Worm (Caenorhabditis elegans): ENCODE results near the gene ttr-36.
A peak's percentile ranks its signal among the peaks of the same experiment; 100 is the strongest.

Gene ttr-36

DNA sequence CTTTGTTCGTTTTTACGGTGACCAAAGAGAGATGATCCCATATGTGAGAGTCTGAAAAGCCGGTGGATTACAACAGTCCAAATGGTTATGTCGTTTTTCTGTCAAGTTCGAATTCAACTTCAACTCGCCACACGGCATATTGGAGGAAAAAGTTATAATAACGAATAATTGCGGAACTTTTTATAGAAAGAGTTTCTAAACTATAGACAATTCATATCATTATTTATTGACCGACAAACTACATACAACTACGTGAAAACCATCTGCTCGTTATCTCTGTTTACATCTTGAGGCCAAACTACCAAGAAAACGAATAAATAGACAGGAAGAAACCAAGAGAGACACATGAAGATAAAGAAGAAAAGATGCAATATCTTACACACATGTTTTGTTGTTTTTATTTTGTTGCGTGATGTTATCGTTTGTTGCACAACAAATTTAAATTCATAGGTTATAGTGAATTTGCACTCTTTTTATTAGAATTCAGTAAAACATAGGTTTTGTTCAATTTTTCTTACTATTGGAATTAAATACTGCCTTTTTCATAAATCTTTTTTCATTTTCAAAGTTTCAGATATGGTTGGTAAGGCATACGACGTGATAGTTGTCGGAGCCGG lies 36.9 kb upstream of the ttr-36 start, which contains the start of the genes C15B12.4 and C15B12.8:
C15B12.4 (minus strand) TSS at position 51 of the 617 bp plus-strand sequence.
C15B12.8 (plus strand) TSS at position 567 of the 617 bp plus-strand sequence.
- TF ChIP-seq ceh-82 (tag; optimal IDR thresholded peaks at IDR 0.05) (no peak), unc-62 (GFP tag; optimal IDR thresholded peaks at IDR 0.05) (no peak), ceh-63 (GFP tag; optimal IDR thresholded peaks at IDR 0.05) (no peak), zag-1 (tag; optimal IDR thresholded peaks at IDR 0.05) (no peak), egl-27 (tag; optimal IDR thresholded peaks at IDR 0.05) (no peak), efl-1 (optimal IDR thresholded peaks at IDR 0.05) (no peak), efl-1 (GFP tag; optimal IDR thresholded peaks at IDR 0.05 in 1 of 2) (peak in 1 of 2 experiments; percentile 12), rnt-1 (tag; optimal IDR thresholded peaks at IDR 0.05) (no peak), elt-2 (tag; optimal IDR thresholded peaks at IDR 0.05) (no peak), ztf-11 (tag; optimal IDR thresholded peaks at IDR 0.05) (no peak), dsc-1 (tag; optimal IDR thresholded peaks at IDR 0.05) (peak; percentile 39), fkh-8 (tag; optimal IDR thresholded peaks at IDR 0.05) (no peak), C04F5.9 (tag; optimal IDR thresholded peaks at IDR 0.05) (no peak), fkh-10 (GFP tag; optimal IDR thresholded peaks at IDR 0.05) (no peak), pag-3 (tag; optimal IDR thresholded peaks at IDR 0.05; ENCODE audit: borderline replicate concordance, insufficient read depth) (no peak), ama-1 (optimal IDR thresholded peaks at IDR 0.05) (no peak)

DNA sequence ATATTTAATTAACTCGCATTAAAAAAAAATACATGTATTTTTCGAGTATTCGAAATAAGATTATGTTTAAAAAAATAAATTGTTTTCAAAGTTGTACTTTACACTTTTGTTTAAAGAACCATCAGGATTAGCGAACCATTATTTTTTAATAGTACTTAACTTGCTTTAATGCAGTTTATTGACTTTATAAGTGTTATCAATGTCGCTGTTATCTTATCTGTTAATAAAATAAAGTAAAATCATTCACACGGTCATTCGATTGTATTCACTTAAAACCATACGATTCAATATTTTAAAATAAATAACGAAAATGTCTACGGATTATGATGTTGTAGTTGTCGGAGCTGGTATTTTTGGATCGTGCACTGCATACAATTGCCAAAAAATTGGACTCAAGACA lies 34.2 kb upstream of the ttr-36 start, which contains the start of gene C15B12.1:
C15B12.1 (plus strand) TSS at position 271 of the 400 bp plus-strand sequence.
- TF ChIP-seq F16B12.6 (tag; optimal IDR thresholded peaks at IDR 0.05) (no peak), elt-3 (tag; optimal IDR thresholded peaks at IDR 0.05) (peak in 1 of 6 experiments; percentile 9), elt-2 (tag; optimal IDR thresholded peaks at IDR 0.05) (peak; percentile 82)

DNA sequence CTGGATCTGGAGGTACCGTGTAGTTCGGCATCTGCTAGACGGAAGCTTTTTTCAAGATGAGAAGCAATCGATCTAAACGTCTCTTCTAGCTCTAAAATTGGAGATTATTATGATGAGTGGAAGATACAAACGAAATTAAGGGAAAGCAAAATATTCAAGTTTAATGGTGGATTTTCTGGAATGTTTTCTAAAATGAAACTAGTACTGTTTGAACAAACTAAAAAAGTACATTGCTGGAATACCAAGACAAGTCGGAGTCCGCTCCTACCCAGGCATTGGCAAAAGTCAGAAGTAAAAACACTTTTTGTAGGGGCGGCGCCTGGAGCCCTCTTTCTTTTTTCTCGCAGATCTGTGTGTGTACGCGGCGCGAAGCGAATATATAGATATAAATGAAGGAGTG lies 25.9 kb upstream of the ttr-36 start, which contains the start of gene gar-1:
gar-1 (minus strand) TSS at position 101 of the 400 bp plus-strand sequence.
- TF ChIP-seq efl-1 (optimal IDR thresholded peaks at IDR 0.05) (no peak), efl-1 (GFP tag; optimal IDR thresholded peaks at IDR 0.05 in 1 of 2) (peak in 1 of 2 experiments; percentile 61), unc-98 (GFP tag; IDR thresholded peaks at IDR 0.05) (no peak)

DNA sequence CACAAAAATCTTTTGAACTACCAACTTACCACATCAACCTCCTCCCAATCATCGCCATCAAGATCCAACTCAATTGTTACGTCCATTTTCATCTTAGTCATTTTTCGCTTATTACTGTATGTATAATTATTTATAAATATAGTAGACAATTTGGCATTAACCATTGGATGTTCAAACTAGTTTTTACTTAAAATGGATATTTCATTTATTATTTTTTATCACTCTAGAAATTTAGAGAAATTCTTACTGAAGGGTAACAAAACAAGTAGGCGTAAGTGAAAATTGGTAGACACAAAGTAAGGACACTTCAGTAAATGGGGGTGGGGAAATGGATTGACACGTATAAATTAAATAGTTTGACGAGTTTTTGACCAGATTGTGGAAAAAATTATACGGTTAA lies 11.0 kb upstream of the ttr-36 start, which contains the start of gene actl-1:
actl-1 (minus strand) TSS at position 101 of the 400 bp plus-strand sequence.
- TF ChIP-seq nhr-90 (tag; optimal IDR thresholded peaks at IDR 0.05; ENCODE audit: poor library complexity), result no peak
- no peak for TF ChIP-seq aly-2 (tag; optimal IDR thresholded peaks at IDR 0.05)
- TF ChIP-seq unc-130 (tag; optimal IDR thresholded peaks at IDR 0.05), result no peak
- TF ChIP-seq lin-14 (GFP tag; optimal IDR thresholded peaks at IDR 0.05), result no peak
- no peak for TF ChIP-seq sox-4 (tag; optimal IDR thresholded peaks at IDR 0.05)
- no peak for TF ChIP-seq nhr-84 (tag; optimal IDR thresholded peaks at IDR 0.05)
- TF ChIP-seq zag-1 (tag; optimal IDR thresholded peaks at IDR 0.05), result no peak

DNA sequence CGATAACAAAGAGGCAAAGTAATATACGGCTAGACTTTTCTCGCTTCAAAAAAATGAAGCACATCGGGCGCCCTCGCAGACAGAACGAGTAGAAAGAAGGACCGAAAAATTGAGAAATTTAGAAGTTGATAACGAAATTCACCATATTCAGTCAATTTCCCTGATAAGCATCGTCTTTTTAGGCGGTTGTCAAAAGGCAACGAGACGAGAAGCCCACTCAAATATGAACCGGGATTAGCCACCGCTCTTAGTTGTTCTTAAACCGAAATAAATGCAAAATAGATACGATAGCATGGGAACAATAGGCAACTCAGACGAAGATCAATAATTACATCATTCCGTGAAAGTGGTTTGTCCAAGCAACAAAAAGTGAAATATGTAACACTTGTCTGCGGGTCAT lies 7.6 kb upstream of the ttr-36 start:
- TF ChIP-seq elt-2 (tag; optimal IDR thresholded peaks at IDR 0.05), result peak; percentile 22
- no peak for TF ChIP-seq hlh-4 (tag; optimal IDR thresholded peaks at IDR 0.05)
- no peak for TF ChIP-seq ceh-82 (tag; optimal IDR thresholded peaks at IDR 0.05)

DNA sequence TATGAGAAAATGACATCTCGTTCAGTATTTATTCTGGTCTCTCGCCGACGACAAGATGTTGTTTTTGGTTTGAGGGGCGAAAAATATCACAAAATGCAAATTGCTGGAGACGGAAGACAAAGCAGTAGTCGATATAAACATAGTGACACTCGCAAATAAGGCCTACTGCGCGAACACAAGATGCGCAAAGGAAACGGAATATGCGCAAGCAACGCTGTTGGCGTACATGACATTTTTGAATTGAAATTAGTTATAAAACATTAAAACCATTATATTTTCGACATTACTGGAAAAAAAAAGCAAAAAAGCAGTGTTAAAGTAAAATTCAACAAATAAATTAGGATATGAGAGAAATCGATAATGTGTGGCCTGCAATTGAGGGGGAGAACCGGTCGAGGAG lies 5.7 kb upstream of the ttr-36 start, which contains the start of gene cdf-1:
cdf-1 (minus strand) TSS at position 136 of the 400 bp plus-strand sequence.
- TF ChIP-seq snu-23 (GFP tag; optimal IDR thresholded peaks at IDR 0.05), result peak; percentile 45
- TF ChIP-seq xbp-1 (tag; optimal IDR thresholded peaks at IDR 0.05), result peak; percentile 54
- TF ChIP-seq mdl-1 (tag; optimal IDR thresholded peaks at IDR 0.05), result no peak
- no peak for TF ChIP-seq zip-4 (GFP tag; optimal IDR thresholded peaks at IDR 0.05)
- TF ChIP-seq unc-130 (tag; optimal IDR thresholded peaks at IDR 0.05), result peak; percentile 1
- peak; percentile 6 to 19 for TF ChIP-seq efl-1 (optimal IDR thresholded peaks at IDR 0.05)
- TF ChIP-seq efl-1 (GFP tag; optimal IDR thresholded peaks at IDR 0.05 in 1 of 2), result peak in 1 of 2 experiments; percentile 22
- TF ChIP-seq C16A3.4 (tag; optimal IDR thresholded peaks at IDR 0.05), result peak; percentile 37
- peak; percentile 70 for TF ChIP-seq blmp-1 (tag; optimal IDR thresholded peaks at IDR 0.05)
- peak; percentile 14 for TF ChIP-seq nhr-47 (tag; optimal IDR thresholded peaks at IDR 0.05)
- TF ChIP-seq nhr-20 (tag; optimal IDR thresholded peaks at IDR 0.05), result peak; percentile 29
- peak; percentile 53 for TF ChIP-seq lin-14 (GFP tag; optimal IDR thresholded peaks at IDR 0.05)
- no peak for TF ChIP-seq pqm-1 (tag; optimal IDR thresholded peaks at IDR 0.05)
- peak in 1 of 2 experiments; percentile 64 for TF ChIP-seq lin-35 (GFP tag; optimal IDR thresholded peaks at IDR 0.05)
- peak; percentile 50 for TF ChIP-seq nhr-71 (tag; optimal IDR thresholded peaks at IDR 0.05)
- no peak for TF ChIP-seq fkh-4 (tag; optimal IDR thresholded peaks at IDR 0.05; ENCODE audit: borderline replicate concordance)
- peak; percentile 50 for TF ChIP-seq lin-13 (GFP tag; optimal IDR thresholded peaks at IDR 0.05)
- peak; percentile 29 for TF ChIP-seq swsn-7 (tag; optimal IDR thresholded peaks at IDR 0.05)
- peak in 2 of 3 experiments; percentile 33 to 49 for TF ChIP-seq dpl-1 (GFP tag; optimal IDR thresholded peaks at IDR 0.05)
